Worm (Caenorhabditis elegans) whole organism, late embryonic: ENCODE measurements around the gene Y19D2B.1.

Experiments used
- C38D4.7 ChIP-seq: fragments of 200-800 bp; sonication (Bioruptor generic); optimal IDR thresholded peaks from 2 replicates; lab custom pipeline; 2018; ENCODE audit warnings: mild to moderate bottlenecking, missing genetic modification characterization, moderate library complexity, missing compliant biosample characterization
- K09A11.1 ChIP-seq: sonication (generic microtip); optimal IDR thresholded peaks from 2 replicates; lab custom pipeline; 2017; ENCODE audit warnings: antibody characterized with exemption, mild to moderate bottlenecking, missing genetic modification characterization, missing compliant biosample characterization; ENCODE audit not compliant: insufficient read depth
- T23F11.4 ChIP-seq: fragments of 200-800 bp; sonication (Bioruptor generic); optimal IDR thresholded peaks from 2 replicates; lab custom pipeline; 2018; ENCODE audit warnings: mild to moderate bottlenecking, missing genetic modification characterization, missing compliant biosample characterization
- ceh-18 ChIP-seq: sonication (generic microtip); optimal IDR thresholded peaks from 2 replicates; lab custom pipeline; 2016; ENCODE audit warnings: missing genetic modification characterization, missing compliant biosample characterization
- ceh-19 ChIP-seq: fragments of 200-800 bp; sonication (Bioruptor generic); optimal IDR thresholded peaks from 2 replicates; lab custom pipeline; 2018; ENCODE audit warnings: mild to moderate bottlenecking, missing genetic modification characterization, missing compliant biosample characterization
- ceh-2 ChIP-seq: sonication (generic microtip); optimal IDR thresholded peaks from 2 replicates; lab custom pipeline; 2016; ENCODE audit warnings: missing genotype, missing genetic modification characterization, missing compliant biosample characterization
- ceh-22 ChIP-seq: sonication (generic microtip); optimal IDR thresholded peaks from 2 replicates; lab custom pipeline; 2017; ENCODE audit warnings: missing biosample characterization, missing genetic modification characterization
- ceh-45 ChIP-seq: fragments of 200-800 bp; sonication (Bioruptor generic); IDR thresholded peaks from 2 replicates; pipeline ENCODE4 v1.3.6; 2022; ENCODE audit warnings: missing genetic modification reagents, missing genetic modification characterization, missing compliant biosample characterization
- ceh-48 ChIP-seq: sonication (generic microtip); optimal IDR thresholded peaks from 2 replicates; lab custom pipeline; 2016; ENCODE audit warnings: missing genetic modification characterization, inconsistent platforms, missing compliant biosample characterization
- ceh-9 ChIP-seq: sonication (generic microtip); optimal IDR thresholded peaks from 2 replicates; lab custom pipeline; 2016; ENCODE audit warnings: mild to moderate bottlenecking, missing genetic modification characterization, inconsistent platforms, missing compliant biosample characterization
- dve-1 ChIP-seq: sonication (generic microtip); optimal IDR thresholded peaks from 2 replicates; lab custom pipeline; 2017; ENCODE audit warnings: antibody characterized with exemption, mild to moderate bottlenecking, missing genetic modification characterization, missing compliant biosample characterization
- elt-2 ChIP-seq: sonication (generic microtip); optimal IDR thresholded peaks from 2 replicates; lab custom pipeline; 2016; ENCODE audit warnings: missing genetic modification reagents, missing genetic modification characterization, missing compliant biosample characterization
- ets-4 ChIP-seq: sonication (generic microtip); optimal IDR thresholded peaks from 2 replicates; lab custom pipeline; 2016; ENCODE audit warnings: missing genetic modification characterization, missing compliant biosample characterization
- eyg-1 ChIP-seq: sonication (generic microtip); optimal IDR thresholded peaks from 2 replicates; lab custom pipeline; 2016; ENCODE audit warnings: missing genotype, missing genetic modification characterization, missing compliant biosample characterization
- fax-1 ChIP-seq: sonication (generic microtip); optimal IDR thresholded peaks from 2 replicates; lab custom pipeline; 2016; ENCODE audit warnings: missing genotype, missing genetic modification characterization, missing compliant biosample characterization
- hlh-15 ChIP-seq: sonication (generic microtip); optimal IDR thresholded peaks from 2 replicates; lab custom pipeline; 2016; ENCODE audit warnings: missing genetic modification characterization, missing compliant biosample characterization
- madf-2 ChIP-seq: sonication (generic microtip); optimal IDR thresholded peaks from 2 replicates; lab custom pipeline; 2017; ENCODE audit warnings: missing genetic modification characterization, missing compliant biosample characterization
- nfya-1 ChIP-seq: sonication (generic microtip); optimal IDR thresholded peaks from 2 replicates; lab custom pipeline; 2017; ENCODE audit warnings: missing genetic modification characterization, mild to moderate bottlenecking, missing compliant biosample characterization, antibody characterized with exemption, moderate library complexity
- nhr-232 ChIP-seq: sonication (generic microtip); optimal IDR thresholded peaks from 2 replicates; lab custom pipeline; 2016; ENCODE audit warnings: missing genetic modification characterization, missing compliant biosample characterization
- npax-4 ChIP-seq: sonication (generic microtip); optimal IDR thresholded peaks from 2 replicates; lab custom pipeline; 2016; ENCODE audit warnings: missing genetic modification characterization, missing compliant biosample characterization
- pat-9 ChIP-seq: fragments of 200-800 bp; sonication (Bioruptor generic); optimal IDR thresholded peaks from 2 replicates; lab custom pipeline; 2018; ENCODE audit warnings: mild to moderate bottlenecking, missing genetic modification characterization, moderate library complexity, missing compliant biosample characterization
- pax-1 ChIP-seq: fragments of 150-350 bp; optimal IDR thresholded peaks from 2 replicates; lab custom pipeline; 2014; ENCODE audit warnings: missing biosample characterization, missing genetic modification characterization
- pha-4 ChIP-seq: fragments of 150-350 bp; optimal IDR thresholded peaks from 2 replicates; lab custom pipeline; 2018; ENCODE audit warnings: missing biosample characterization, missing genetic modification reagents, missing genetic modification characterization
- pqm-1 ChIP-seq: sonication (generic microtip); optimal IDR thresholded peaks from 2 replicates; lab custom pipeline; 2016; ENCODE audit warnings: missing genetic modification characterization, missing compliant biosample characterization
- pros-1 ChIP-seq: fragments of 150-350 bp; optimal IDR thresholded peaks from 2 replicates; lab custom pipeline; 2014; ENCODE audit warnings: missing biosample characterization, missing genetic modification reagents, missing genetic modification characterization
- sdc-2 ChIP-seq: sonication (generic microtip); optimal IDR thresholded peaks from 2 replicates; lab custom pipeline; 2016; ENCODE audit warnings: missing genotype, missing genetic modification characterization, missing compliant biosample characterization
- sox-2 ChIP-seq: fragments of 200-800 bp; sonication (Bioruptor generic); IDR thresholded peaks from 2 replicates; pipeline ENCODE4 v1.3.6; 2022; ENCODE audit warnings: missing genetic modification reagents, missing genetic modification characterization, missing compliant biosample characterization
- sox-4 ChIP-seq: sonication (generic microtip); optimal IDR thresholded peaks from 2 replicates; lab custom pipeline; 2017; ENCODE audit warnings: mild to moderate bottlenecking, missing genetic modification characterization, inconsistent platforms, missing compliant biosample characterization
- syd-9 ChIP-seq: sonication (generic microtip); optimal IDR thresholded peaks from 2 replicates; lab custom pipeline; 2016; ENCODE audit warnings: mild to moderate bottlenecking, missing genetic modification characterization, moderate library complexity, missing compliant biosample characterization
- tbx-2 ChIP-seq: sonication (generic microtip); optimal IDR thresholded peaks from 2 replicates; lab custom pipeline; 2016; ENCODE audit warnings: missing genetic modification characterization, missing compliant biosample characterization
- unc-3 ChIP-seq, 2 experiments: fragments of 200-800 bp in 1 of 2; sonication (Bioruptor generic) in 1 of 2; sonication (generic microtip) in 1 of 2; conservative IDR thresholded peaks in 1 of 2; optimal IDR thresholded peaks in 1 of 2; 2 replicates each; pipeline versions ENCODE4 v1.3.6 to Lab custom; 2016 to 2022; ENCODE audit warnings: missing compliant biosample characterization in 2 of 2, missing genetic modification characterization in 2 of 2, missing genetic modification reagents in 1 of 2
- unc-55 ChIP-seq: sonication (generic microtip); optimal IDR thresholded peaks from 2 replicates; lab custom pipeline; 2017; ENCODE audit warnings: missing biosample characterization, missing genetic modification reagents, missing genetic modification characterization
- zip-5 ChIP-seq: sonication (generic microtip); optimal IDR thresholded peaks from 2 replicates; lab custom pipeline; 2016; ENCODE audit warnings: missing genetic modification characterization, missing compliant biosample characterization

Gene Y19D2B.1

ce11 chrII:10885868-10886514, 36.8 kb downstream of the Y19D2B.1 start, which contains the start of gene F44F4.3:
Gene F44F4.3, minus strand, starts transcription at chrII:10885918.
- no peak for TF ChIP-seq nfya-1 (tag; lab: Kevin White, UChicago)
- no peak for TF ChIP-seq pqm-1
- no peak for TF ChIP-seq ets-4 (tag; lab: Kevin White, UChicago)
- no peak for TF ChIP-seq syd-9
- TF ChIP-seq ceh-18 (tag; lab: Kevin White, UChicago): no peak
- no peak for TF ChIP-seq eyg-1
- TF ChIP-seq pha-4: no peak

ce11 chrII:10885250-10885649, 37.5 kb downstream of the Y19D2B.1 start:
- TF ChIP-seq pha-4 (no peak), pax-1 (tag; lab: Kevin White, UChicago) (no peak), hlh-15 (tag; lab: Kevin White, UChicago) (no peak), sox-2 (GFP tag; lab: Robert Waterston, UW) (no peak), ceh-48 (tag; lab: Kevin White, UChicago) (no peak), dve-1 (tag; lab: Kevin White, UChicago) (no peak), zip-5 (tag; lab: Kevin White, UChicago) (no peak), eyg-1 (no peak), elt-2 (tag; lab: Kevin White, UChicago) (no peak), pat-9 (tag; lab: Kevin White, UChicago) (no peak), syd-9 (no peak), sdc-2 (tag; lab: Kevin White, UChicago) (no peak), C38D4.7 (GFP tag; lab: Kevin White, UChicago) (no peak)

ce11 chrII:10884396-10884795, 38.4 kb downstream of the Y19D2B.1 start, which contains the start of gene egg-3:
Gene egg-3, minus strand, starts transcription at chrII:10884441.
- TF ChIP-seq pros-1 (no peak), ceh-2 (tag; lab: Kevin White, UChicago) (no peak), ceh-45 (GFP tag; lab: Robert Waterston, UW) (no peak), madf-2 (tag; lab: Kevin White, UChicago) (no peak), sox-4 (no peak), T23F11.4 (no peak), pat-9 (tag; lab: Kevin White, UChicago) (no peak), ceh-9 (tag; lab: Kevin White, UChicago) (no peak), fax-1 (tag; lab: Kevin White, UChicago) (no peak), unc-3 (GFP tag; conservative IDR thresholded peaks at IDR 0.05; lab: Robert Waterston, UW) (no peak), unc-3 (tag; optimal IDR thresholded peaks at IDR 0.05; lab: Kevin White, UChicago) (no peak), ceh-19 (GFP tag; lab: Kevin White, UChicago) (no peak), hlh-15 (tag; lab: Kevin White, UChicago) (no peak), K09A11.1 (no peak), tbx-2 (tag; lab: Kevin White, UChicago) (no peak)

DNA sequence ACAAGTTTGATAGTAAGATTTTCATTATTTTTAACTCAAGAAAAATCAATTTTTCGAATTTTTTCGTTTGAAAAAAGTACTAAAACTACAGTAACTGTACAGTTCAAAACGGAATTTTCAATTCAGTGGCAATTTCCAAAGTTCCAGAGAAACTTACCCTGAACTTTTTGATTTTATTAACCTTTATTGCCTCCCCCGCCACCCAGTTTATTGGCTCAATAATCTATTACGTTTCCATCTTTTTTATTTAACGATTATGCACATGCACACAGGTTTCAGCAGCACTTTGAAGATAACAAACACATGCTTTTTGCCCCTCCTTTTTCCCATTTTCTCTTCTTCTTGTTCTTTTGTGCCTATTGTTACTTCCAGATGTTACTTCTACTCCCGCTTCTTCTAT, 42.1 kb downstream of the Y19D2B.1 start, which contains the start of gene lurp-1:
Gene lurp-1, plus strand, starts transcription at position 301 of the 400 bp plus-strand sequence.
- no peak for TF ChIP-seq ceh-22
- TF ChIP-seq hlh-15 (tag; lab: Kevin White, UChicago): no peak
- TF ChIP-seq nfya-1 (tag; lab: Kevin White, UChicago): no peak
- TF ChIP-seq unc-55 (GFP tag; lab: Kevin White, UChicago): no peak
- TF ChIP-seq ceh-2 (tag; lab: Kevin White, UChicago): no peak
- TF ChIP-seq fax-1 (tag; lab: Kevin White, UChicago): no peak
- TF ChIP-seq pros-1: no peak
- no peak for TF ChIP-seq pha-4
- TF ChIP-seq nhr-232 (tag; lab: Kevin White, UChicago): no peak
- TF ChIP-seq npax-4 (tag; lab: Kevin White, UChicago): no peak
- TF ChIP-seq, all 69 proteins: peak for 0
